Worm (Caenorhabditis elegans): ENCODE data around the gene M163.8.

- TF ChIP-seq nhr-11 (tag; optimal IDR thresholded peaks at IDR 0.05) (no peak), unc-62 (GFP tag; optimal IDR thresholded peaks at IDR 0.05) (no peak), daf-12 (tag; optimal IDR thresholded peaks at IDR 0.05) (no peak), zag-1 (tag; optimal IDR thresholded peaks at IDR 0.05) (no peak), nhr-28 (tag; optimal IDR thresholded peaks at IDR 0.05) (no peak), nhr-237 (tag; optimal IDR thresholded peaks at IDR 0.05) (no peak)
These were observed 30.1 kb downstream of the M163.8 start, which contains the start of gene gcsh-1 for ce11 chrX:14515028-14515427.
